Fruit fly (Drosophila melanogaster): ENCODE measurements around the gene CG13893.

The CG13893 gene

DNA sequence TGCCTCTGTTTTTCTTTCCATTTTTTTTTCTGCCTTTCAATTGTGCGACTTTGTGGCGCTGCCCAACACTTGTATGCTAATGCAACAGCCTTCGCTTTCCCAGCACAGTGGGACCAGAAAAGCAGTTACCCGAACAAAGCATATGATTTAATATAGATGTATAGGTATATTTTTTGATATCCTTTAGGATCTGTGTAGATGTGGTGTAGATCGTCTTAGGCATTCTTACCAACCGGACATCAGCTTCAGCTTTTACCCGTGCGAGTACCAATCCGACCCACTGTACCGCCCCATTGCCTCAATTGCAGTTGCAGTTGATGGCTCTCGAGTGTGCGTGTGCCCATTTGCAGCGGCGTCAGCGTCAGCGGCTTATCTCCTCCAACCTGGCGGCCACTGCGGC lies 32.6 kb upstream of the CG13893 start:
- TF ChIP-seq fd96Ca (GFP tag; IDR thresholded peaks at IDR 0.05) (peak; percentile 99), CG13204 (GFP tag; optimal IDR thresholded peaks at IDR 0.05) (peak; percentile 37), EcR (GFP tag; optimal IDR thresholded peaks at IDR 0.05) (no peak), Pif1A (GFP tag; optimal IDR thresholded peaks at IDR 0.05) (peak; percentile 93), CG8301 (tag; optimal IDR thresholded peaks at IDR 0.05) (peak; percentile 96), CG32121 (GFP tag; IDR thresholded peaks at IDR 0.05) (peak; percentile 98), Ets98B (GFP tag; IDR thresholded peaks at IDR 0.05) (peak; percentile 98), CG4496 (GFP tag; IDR thresholded peaks at IDR 0.05) (peak; percentile 98), CG34367 (tag; optimal IDR thresholded peaks at IDR 0.05) (peak; percentile 68), CG14655 (GFP tag; optimal IDR thresholded peaks at IDR 0.05) (peak; percentile 96), CG8159 (tag; optimal IDR thresholded peaks at IDR 0.05) (peak; percentile 69), CG15710 (tag; optimal IDR thresholded peaks at IDR 0.05) (peak; percentile 60), CG9948 (tag; optimal IDR thresholded peaks at IDR 0.05) (peak; percentile 86), Snoo (tag; optimal IDR thresholded peaks at IDR 0.05) (peak; percentile 48), D1 (tag; optimal IDR thresholded peaks at IDR 0.05) (peak; percentile 7), gl (tag; optimal IDR thresholded peaks at IDR 0.05) (peak; percentile 50), CG12605 (GFP tag; IDR thresholded peaks at IDR 0.05) (peak; percentile 93), Pif1B (GFP tag; optimal IDR thresholded peaks at IDR 0.05) (peak; percentile 82), CG10348 (GFP tag; IDR thresholded peaks at IDR 0.05) (peak; percentile 90), CG17806 (tag; optimal IDR thresholded peaks at IDR 0.05) (peak; percentile 80), rn (GFP tag; IDR thresholded peaks at IDR 0.05) (peak; percentile 93)

dm6 chr3L:635529-635928 lies 31.7 kb upstream of the CG13893 start:
- no peak for TF ChIP-seq CG12605 (GFP tag; IDR thresholded peaks at IDR 0.05)
- TF ChIP-seq Ets98B (GFP tag; IDR thresholded peaks at IDR 0.05): peak; percentile 13; the same call in 1 of the 2 replicates

DNA sequence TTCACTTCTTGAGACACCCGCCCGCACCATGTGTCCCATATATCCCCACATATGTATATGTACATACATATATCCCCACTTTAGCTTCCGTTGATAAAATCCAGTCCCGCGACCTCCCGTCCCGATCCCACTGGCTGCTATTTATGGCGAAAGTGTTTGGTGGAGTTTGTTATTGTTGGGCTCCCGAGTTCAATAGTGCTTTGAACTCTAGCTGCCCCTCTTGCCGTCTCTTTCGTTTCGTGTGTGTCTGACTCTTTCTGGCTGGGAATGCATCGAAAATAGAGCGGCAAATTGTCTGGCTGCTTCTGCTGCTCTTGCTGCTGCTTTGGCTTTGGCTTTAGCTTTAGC lies 31.2 kb upstream of the CG13893 start:
- TF ChIP-seq gl (tag; optimal IDR thresholded peaks at IDR 0.05) (no peak), CG12605 (GFP tag; IDR thresholded peaks at IDR 0.05) (no peak), D1 (tag; optimal IDR thresholded peaks at IDR 0.05) (no peak), CG34367 (tag; optimal IDR thresholded peaks at IDR 0.05) (no peak), EcR (GFP tag; optimal IDR thresholded peaks at IDR 0.05) (peak; percentile 83), rn (GFP tag; IDR thresholded peaks at IDR 0.05) (no peak)

DNA sequence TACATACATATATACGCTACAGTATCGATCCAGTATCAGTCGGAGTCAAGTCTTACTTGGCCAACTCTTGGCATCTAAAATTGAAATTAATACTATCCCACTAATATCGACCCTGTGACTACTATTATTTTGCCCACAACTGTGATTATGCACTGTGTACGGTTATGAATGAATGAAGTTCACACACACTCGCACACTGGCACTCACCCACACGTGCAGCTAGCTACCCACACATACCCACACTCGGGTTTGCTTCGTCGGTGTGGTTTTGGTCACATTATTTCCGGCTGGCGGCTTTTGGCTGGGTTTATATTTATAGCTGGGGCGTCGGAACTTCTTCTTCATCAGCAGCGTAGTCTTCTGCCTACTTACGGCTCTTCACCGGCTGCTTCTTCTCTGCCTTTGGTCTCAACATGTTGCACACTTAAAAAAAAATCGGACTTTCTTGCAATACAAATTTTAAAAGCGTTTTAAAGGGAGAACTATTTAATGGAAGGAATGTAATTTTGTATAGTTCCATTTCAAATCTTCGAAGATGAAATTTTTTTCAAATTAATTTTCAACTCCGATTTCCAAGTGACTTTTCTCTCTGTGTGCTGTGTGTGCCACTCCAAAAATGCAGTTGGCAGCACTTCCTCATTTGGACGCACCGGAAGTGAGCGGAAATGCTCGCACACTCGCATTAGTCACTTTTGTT lies 30.7 kb upstream of the CG13893 start:
- TF ChIP-seq Pif1A (GFP tag; optimal IDR thresholded peaks at IDR 0.05): peak; percentile 82
- TF ChIP-seq D1 (tag; optimal IDR thresholded peaks at IDR 0.05): no peak
- TF ChIP-seq gl (tag; optimal IDR thresholded peaks at IDR 0.05): peak; percentile 44
- peak; percentile 91 for TF ChIP-seq Ets98B (GFP tag; IDR thresholded peaks at IDR 0.05)
- TF ChIP-seq EcR (GFP tag; optimal IDR thresholded peaks at IDR 0.05): no peak
- TF ChIP-seq CG8159 (tag; optimal IDR thresholded peaks at IDR 0.05): peak; percentile 85
- peak; percentile 83 for TF ChIP-seq rn (GFP tag; IDR thresholded peaks at IDR 0.05)
- TF ChIP-seq CG14655 (GFP tag; optimal IDR thresholded peaks at IDR 0.05): peak; percentile 91
- peak; percentile 92 for TF ChIP-seq CG4496 (GFP tag; IDR thresholded peaks at IDR 0.05)
- peak; percentile 7 for TF ChIP-seq CG13204 (GFP tag; optimal IDR thresholded peaks at IDR 0.05)
- peak; percentile 91 for TF ChIP-seq CG8301 (tag; optimal IDR thresholded peaks at IDR 0.05)
- TF ChIP-seq CG15710 (tag; optimal IDR thresholded peaks at IDR 0.05): peak; percentile 75
- TF ChIP-seq CG34367 (tag; optimal IDR thresholded peaks at IDR 0.05): peak; percentile 76
- TF ChIP-seq Pif1B (GFP tag; optimal IDR thresholded peaks at IDR 0.05): peak; percentile 75
- peak; percentile 87 for TF ChIP-seq fd96Ca (GFP tag; IDR thresholded peaks at IDR 0.05)
- peak; percentile 80 for TF ChIP-seq CG9948 (tag; optimal IDR thresholded peaks at IDR 0.05)
- peak; percentile 72 for TF ChIP-seq Snoo (tag; optimal IDR thresholded peaks at IDR 0.05)
- peak; percentile 40; the same call in 1 of the 2 replicates for TF ChIP-seq CG10348 (GFP tag; IDR thresholded peaks at IDR 0.05)
- TF ChIP-seq CG32121 (GFP tag; IDR thresholded peaks at IDR 0.05): peak; percentile 92
- TF ChIP-seq CG12605 (GFP tag; IDR thresholded peaks at IDR 0.05): peak; percentile 72
- TF ChIP-seq CG17806 (tag; optimal IDR thresholded peaks at IDR 0.05): peak; percentile 82

dm6 chr3L:633272-634254 lies 29.8 kb upstream of the CG13893 start:
- peak; percentile 85 for TF ChIP-seq CG8301 (tag; optimal IDR thresholded peaks at IDR 0.05)
- TF ChIP-seq CG13204 (GFP tag; optimal IDR thresholded peaks at IDR 0.05): no peak
- no peak for TF ChIP-seq Snoo (tag; optimal IDR thresholded peaks at IDR 0.05)
- peak; percentile 10 for TF ChIP-seq D1 (tag; optimal IDR thresholded peaks at IDR 0.05)
- TF ChIP-seq CG9948 (tag; optimal IDR thresholded peaks at IDR 0.05): peak; percentile 42
- peak; percentile 82 for TF ChIP-seq CG14655 (GFP tag; optimal IDR thresholded peaks at IDR 0.05)
- peak; percentile 66 for TF ChIP-seq CG15710 (tag; optimal IDR thresholded peaks at IDR 0.05)
- peak; percentile 60 for TF ChIP-seq Pif1B (GFP tag; optimal IDR thresholded peaks at IDR 0.05)
- no peak for TF ChIP-seq EcR (GFP tag; optimal IDR thresholded peaks at IDR 0.05)
- TF ChIP-seq gl (tag; optimal IDR thresholded peaks at IDR 0.05): no peak
- peak; percentile 92 for TF ChIP-seq CG4496 (GFP tag; IDR thresholded peaks at IDR 0.05)
- peak; percentile 78 for TF ChIP-seq Pif1A (GFP tag; optimal IDR thresholded peaks at IDR 0.05)
- peak; percentile 89 for TF ChIP-seq CG32121 (GFP tag; IDR thresholded peaks at IDR 0.05)
- peak; percentile 27; the same call in 1 of the 2 replicates for TF ChIP-seq CG10348 (GFP tag; IDR thresholded peaks at IDR 0.05)
- peak; percentile 79 for TF ChIP-seq CG12605 (GFP tag; IDR thresholded peaks at IDR 0.05)
- peak; percentile 48 for TF ChIP-seq CG34367 (tag; optimal IDR thresholded peaks at IDR 0.05)
- TF ChIP-seq CG8159 (tag; optimal IDR thresholded peaks at IDR 0.05): peak; percentile 66
- TF ChIP-seq rn (GFP tag; IDR thresholded peaks at IDR 0.05): peak; percentile 74
- peak; percentile 85 for TF ChIP-seq Ets98B (GFP tag; IDR thresholded peaks at IDR 0.05)
- peak; percentile 95 for TF ChIP-seq fd96Ca (GFP tag; IDR thresholded peaks at IDR 0.05)
- peak; percentile 71 for TF ChIP-seq CG17806 (tag; optimal IDR thresholded peaks at IDR 0.05)
